Fruit fly (Drosophila melanogaster) Kc167 (cell line): ENCODE data around the gene capt.

Source experiments
- Myc ChIP-seq: fragments of >200 bp; optimal IDR thresholded peaks from 2 replicates; lab custom pipeline; 2017; ENCODE audit warnings: missing external identifiers
- h ChIP-seq: fragments of >200 bp; optimal IDR thresholded peaks from 3 replicates; lab custom pipeline; 2018; ENCODE audit warnings: missing external identifiers
- psq ChIP-seq: fragments of >200 bp; optimal IDR thresholded peaks from 2 replicates; lab custom pipeline; 2017; ENCODE audit warnings: missing external identifiers

DNA sequence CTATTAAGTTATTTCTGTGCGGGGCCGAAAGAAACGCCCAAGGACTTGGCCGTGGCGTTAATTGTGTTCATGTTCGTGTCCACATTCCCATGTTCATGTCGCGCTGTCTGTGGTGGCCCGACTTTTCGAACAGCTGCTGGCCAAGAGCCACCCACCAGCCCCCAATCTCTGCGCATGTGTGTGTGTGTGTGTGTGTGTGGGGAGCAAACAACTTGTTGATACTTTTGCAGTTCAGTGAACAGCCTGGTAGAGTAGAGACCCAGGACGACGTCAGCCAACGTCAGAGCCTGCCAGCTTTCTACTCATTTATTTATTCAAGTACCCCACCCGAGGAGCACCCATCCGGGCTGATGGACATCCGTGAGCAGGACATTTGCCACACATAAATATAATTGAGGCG is 21.1 kb downstream of the capt start:
- no peak for TF ChIP-seq Myc
- TF ChIP-seq h (lab: Kevin White, UChicago): no peak
- TF ChIP-seq psq (lab: Kevin White, UChicago): no peak
